Fruit fly (Drosophila melanogaster) whole organism, embryonic: Measurements from ENCODE around the gene eIF4E5.

Source experiments
- CG1024 ChIP-seq: fragments of 200-800 bp; sonication (Bioruptor generic); IDR thresholded peaks from 2 replicates; pipeline ENCODE4 v1.3.6; 2022; ENCODE audit warnings: missing biosample characterization, missing genetic modification characterization
- CG10267 ChIP-seq: fragments of 200-800 bp; sonication (Bioruptor generic); optimal IDR thresholded peaks from 2 replicates; lab custom pipeline; 2018; ENCODE audit warnings: missing biosample characterization, mild to moderate bottlenecking, missing genetic modification characterization, moderate library complexity
- CG12155 ChIP-seq: fragments of 200-800 bp; sonication (Bioruptor generic); optimal IDR thresholded peaks from 3 replicates; lab custom pipeline; 2016; ENCODE audit warnings: missing biosample characterization, missing genetic modification characterization
- CG12219 ChIP-seq: fragments of 200-800 bp; sonication (Bioruptor generic); optimal IDR thresholded peaks from 3 replicates; lab custom pipeline; 2018; ENCODE audit warnings: missing biosample characterization, mild to moderate bottlenecking, missing genetic modification characterization
- CG15073 ChIP-seq: fragments of 200-800 bp; sonication (Bioruptor generic); optimal IDR thresholded peaks from 2 replicates; lab custom pipeline; 2016; ENCODE audit warnings: missing biosample characterization, missing genetic modification characterization
- CG15601 ChIP-seq: fragments of 200-800 bp; sonication (Bioruptor generic); optimal IDR thresholded peaks from 3 replicates; lab custom pipeline; 2019; ENCODE audit warnings: missing biosample characterization, mild to moderate bottlenecking, missing genetic modification characterization, moderate library complexity
- CG1647 ChIP-seq: fragments of 200-800 bp; sonication (Bioruptor generic); optimal IDR thresholded peaks from 3 replicates; lab custom pipeline; 2016; ENCODE audit warnings: missing biosample characterization, missing genetic modification characterization
- CG17359 ChIP-seq: fragments of 200-800 bp; sonication (Bioruptor generic); optimal IDR thresholded peaks from 3 replicates; lab custom pipeline; 2018; ENCODE audit warnings: missing biosample characterization, mild to moderate bottlenecking, missing genetic modification characterization, moderate library complexity
- CG1832 ChIP-seq: fragments of 200-800 bp; sonication (Bioruptor generic); optimal IDR thresholded peaks from 2 replicates; lab custom pipeline; 2017; ENCODE audit warnings: missing biosample characterization, mild to moderate bottlenecking, missing genetic modification characterization, inconsistent platforms
- CG18619 ChIP-seq: fragments of 200-800 bp; sonication (Bioruptor generic); optimal IDR thresholded peaks from 3 replicates; lab custom pipeline; 2017; ENCODE audit warnings: missing biosample characterization, mild to moderate bottlenecking, missing genetic modification characterization
- CG2202 ChIP-seq: fragments of 200-800 bp; sonication (Bioruptor generic); optimal IDR thresholded peaks from 2 replicates; lab custom pipeline; 2018; ENCODE audit warnings: missing biosample characterization, mild to moderate bottlenecking, missing genetic modification characterization
- CG2875 ChIP-seq: fragments of 200-800 bp; sonication (Bioruptor generic); optimal IDR thresholded peaks from 2 replicates; lab custom pipeline; 2017; ENCODE audit warnings: missing biosample characterization, mild to moderate bottlenecking, missing genetic modification characterization, missing genetic modification reagents
- CG3065 ChIP-seq: fragments of 200-800 bp; sonication (Bioruptor generic); optimal IDR thresholded peaks from 2 replicates; lab custom pipeline; 2016; ENCODE audit warnings: missing biosample characterization, missing genetic modification characterization
- CG32772 ChIP-seq: fragments of 200-800 bp; sonication (Bioruptor generic); IDR thresholded peaks from 2 replicates; pipeline ENCODE4 v1.3.6; 2022; ENCODE audit warnings: missing biosample characterization, missing genetic modification characterization
- CG3281 ChIP-seq: fragments of 200-800 bp; sonication (Bioruptor generic); optimal IDR thresholded peaks from 3 replicates; lab custom pipeline; 2017; ENCODE audit warnings: missing biosample characterization, mild to moderate bottlenecking, missing genetic modification characterization
- CG33213 ChIP-seq: fragments of 200-800 bp; sonication (Bioruptor generic); optimal IDR thresholded peaks from 3 replicates; lab custom pipeline; 2016; ENCODE audit warnings: missing biosample characterization, missing genetic modification characterization
- CG4707 ChIP-seq: fragments of 200-800 bp; sonication (Bioruptor generic); optimal IDR thresholded peaks from 2 replicates; lab custom pipeline; 2018; ENCODE audit warnings: missing biosample characterization, mild to moderate bottlenecking, missing genetic modification characterization, moderate library complexity
- CG4730 ChIP-seq: fragments of 200-800 bp; sonication (Bioruptor generic); IDR thresholded peaks from 2 replicates; pipeline ENCODE4 v1.3.6; 2022; ENCODE audit warnings: missing biosample characterization, missing genetic modification characterization
- CG5953 ChIP-seq: fragments of 200-800 bp; sonication (Bioruptor generic); IDR thresholded peaks from 2 replicates; pipeline ENCODE4 v1.3.6; 2022; ENCODE audit warnings: missing biosample characterization, missing genetic modification characterization
- CG7839 ChIP-seq: fragments of 200-800 bp; sonication (Bioruptor generic); optimal IDR thresholded peaks from 3 replicates; lab custom pipeline; 2018; ENCODE audit warnings: missing biosample characterization, mild to moderate bottlenecking, missing genetic modification characterization, moderate library complexity
- CG8281 ChIP-seq: fragments of 200-800 bp; sonication (Bioruptor generic); optimal IDR thresholded peaks from 2 replicates; lab custom pipeline; 2018; ENCODE audit warnings: missing biosample characterization, mild to moderate bottlenecking, missing genetic modification characterization, moderate library complexity
- CG8924 ChIP-seq: fragments of 200-800 bp; optimal IDR thresholded peaks from 3 replicates; lab custom pipeline; 2019; ENCODE audit warnings: missing biosample characterization, mild to moderate bottlenecking, missing genetic modification characterization, moderate library complexity
- CG9609 ChIP-seq: fragments of 200-800 bp; sonication (Bioruptor generic); optimal IDR thresholded peaks from 3 replicates; lab custom pipeline; 2016; ENCODE audit warnings: missing biosample characterization, missing genetic modification characterization
- CG9797 ChIP-seq: fragments of 200-800 bp; sonication (Bioruptor generic); optimal IDR thresholded peaks from 3 replicates; lab custom pipeline; 2018; ENCODE audit warnings: missing biosample characterization, mild to moderate bottlenecking, missing genetic modification characterization
- Chrac-16 ChIP-seq: fragments of 200-800 bp; sonication (Bioruptor generic); optimal IDR thresholded peaks from 3 replicates; lab custom pipeline; 2016; ENCODE audit warnings: missing biosample characterization, missing genetic modification characterization
- Dbx ChIP-seq: fragments of 200-800 bp; sonication (Bioruptor generic); IDR thresholded peaks from 3 replicates; pipeline ENCODE4 v1.3.6; 2022; ENCODE audit warnings: missing biosample characterization, missing genetic modification characterization
- Dll ChIP-seq: fragments of 200-800 bp; sonication (Bioruptor generic); IDR thresholded peaks from 4 replicates; pipeline ENCODE4 v1.3.6; 2022; ENCODE audit warnings: missing biosample characterization, missing genetic modification characterization; ENCODE audit not compliant: partially characterized antibody
- Dp ChIP-seq: fragments of 200-800 bp; sonication (Bioruptor generic); optimal IDR thresholded peaks from 2 replicates; lab custom pipeline; 2018; ENCODE audit warnings: missing biosample characterization, mild to moderate bottlenecking, missing genetic modification characterization, moderate library complexity
- HLH3B ChIP-seq: fragments of 200-800 bp; sonication (Bioruptor generic); IDR thresholded peaks from 2 replicates; pipeline ENCODE4 v1.3.6; 2022; ENCODE audit warnings: missing biosample characterization, missing genetic modification characterization
- HLH4C ChIP-seq: fragments of 200-800 bp; sonication (Bioruptor generic); IDR thresholded peaks from 3 replicates; pipeline ENCODE4 v1.3.6; 2022; ENCODE audit warnings: missing biosample characterization, missing genetic modification characterization; ENCODE audit not compliant: partially characterized antibody
- Lhr ChIP-seq: fragments of 200-800 bp; sonication (Bioruptor generic); optimal IDR thresholded peaks from 3 replicates; lab custom pipeline; 2017; ENCODE audit warnings: mild to moderate bottlenecking, missing biosample characterization, missing genetic modification reagents, missing genetic modification characterization
- Mes4 ChIP-seq: fragments of 200-800 bp; sonication (Bioruptor generic); optimal IDR thresholded peaks from 2 replicates; lab custom pipeline; 2016; ENCODE audit warnings: missing biosample characterization, missing genetic modification characterization
- NC2β ChIP-seq: fragments of 200-800 bp; sonication (Bioruptor generic); optimal IDR thresholded peaks from 2 replicates; lab custom pipeline; 2016; ENCODE audit warnings: missing biosample characterization, missing genetic modification characterization
- Opbp ChIP-seq: fragments of 200-800 bp; sonication (Bioruptor generic); IDR thresholded peaks from 3 replicates; pipeline ENCODE4 v1.3.6; 2022; ENCODE audit warnings: missing biosample characterization, missing genetic modification characterization; ENCODE audit not compliant: partially characterized antibody
- Sox100B ChIP-seq: fragments of 200-800 bp; sonication (Bioruptor generic); optimal IDR thresholded peaks from 3 replicates; lab custom pipeline; 2018; ENCODE audit warnings: missing biosample characterization, mild to moderate bottlenecking, missing genetic modification characterization
- Stat92E ChIP-seq, 3 experiments: fragments of >200 bp in 2 of 3; fragments of 200-800 bp in 1 of 3; sonication (Bioruptor generic) in 1 of 3; optimal IDR thresholded peaks; 2 replicates each; lab custom pipeline; 2017 to 2019; ENCODE audit warnings: missing biosample characterization in 3 of 3, missing genetic modification characterization in 3 of 3, mild to moderate bottlenecking in 1 of 3, moderate library complexity in 1 of 3
- ash1 ChIP-seq: fragments of 200-800 bp; sonication (Bioruptor generic); optimal IDR thresholded peaks from 2 replicates; lab custom pipeline; 2018; ENCODE audit warnings: missing biosample characterization, mild to moderate bottlenecking, missing genetic modification characterization
- dan ChIP-seq: fragments of 200-800 bp; sonication (Bioruptor generic); IDR thresholded peaks from 2 replicates; pipeline ENCODE4 v1.3.6; 2022; ENCODE audit warnings: missing biosample characterization, missing genetic modification characterization
- gt ChIP-seq: fragments of 200-800 bp; sonication (Bioruptor generic); IDR thresholded peaks from 2 replicates; pipeline ENCODE4 v1.3.6; 2022; ENCODE audit warnings: missing biosample characterization, missing genetic modification characterization
- lilli ChIP-seq: fragments of 200-800 bp; sonication (Bioruptor generic); optimal IDR thresholded peaks from 3 replicates; lab custom pipeline; 2016; ENCODE audit warnings: missing biosample characterization, missing genetic modification characterization
- lmd ChIP-seq: fragments of 200-800 bp; sonication (Bioruptor generic); IDR thresholded peaks from 2 replicates; pipeline ENCODE4 v1.3.6; 2022; ENCODE audit warnings: missing biosample characterization, missing genetic modification characterization
- mirr ChIP-seq: fragments of 200-800 bp; sonication (Bioruptor generic); optimal IDR thresholded peaks from 3 replicates; lab custom pipeline; 2018; ENCODE audit warnings: missing biosample characterization, mild to moderate bottlenecking, missing genetic modification characterization
- org-1 ChIP-seq: fragments of 200-800 bp; sonication (Bioruptor generic); optimal IDR thresholded peaks from 2 replicates; lab custom pipeline; 2017; ENCODE audit warnings: missing biosample characterization, missing genetic modification characterization
- scrt ChIP-seq: fragments of 200-800 bp; sonication (Bioruptor generic); optimal IDR thresholded peaks from 2 replicates; lab custom pipeline; 2018; ENCODE audit warnings: missing biosample characterization, mild to moderate bottlenecking, missing genetic modification characterization, moderate library complexity
- sug ChIP-seq: fragments of 200-800 bp; optimal IDR thresholded peaks from 2 replicates; lab custom pipeline; 2019; ENCODE audit warnings: missing biosample characterization, mild to moderate bottlenecking, missing genetic modification characterization, moderate library complexity
- unc-4 ChIP-seq: fragments of 200-800 bp; sonication (Bioruptor generic); IDR thresholded peaks from 2 replicates; pipeline ENCODE4 v1.3.6; 2022; ENCODE audit warnings: missing biosample characterization, missing genetic modification characterization; ENCODE audit not compliant: partially characterized antibody
- usp ChIP-seq: fragments of >200 bp; optimal IDR thresholded peaks from 2 replicates; lab custom pipeline; 2017; ENCODE audit warnings: missing biosample characterization, missing genetic modification characterization
- yki ChIP-seq: fragments of >200 bp; optimal IDR thresholded peaks from 3 replicates; lab custom pipeline; 2018
- zf30C ChIP-seq: fragments of 200-800 bp; sonication (Bioruptor generic); optimal IDR thresholded peaks from 3 replicates; lab custom pipeline; 2018; ENCODE audit warnings: missing biosample characterization, mild to moderate bottlenecking, missing genetic modification characterization

The eIF4E5 gene

dm6 chr3L:7854752-7855454, 39.8 kb upstream of the eIF4E5 start (continued):
- TF ChIP-seq HLH3B (peak; percentile 60; the same call in 1 of the 2 replicates), CG7839 (tag; lab: Kevin White, UChicago) (peak; percentile 36), CG12219 (GFP tag; lab: Kevin White, UChicago) (peak; percentile 85), CG15601 (peak; percentile 59), NC2β (GFP tag; lab: Kevin White, UChicago) (peak; percentile 36), Sox100B (peak; percentile 77), CG4730 (GFP tag; lab: Robert Waterston, UW) (no peak), CG2202 (tag; lab: Kevin White, UChicago) (peak; percentile 52), CG18619 (GFP tag; lab: Kevin White, UChicago) (peak; percentile 43), sug (tag; lab: Kevin White, UChicago) (peak; percentile 50), CG3065 (no peak), yki (lab: Kevin White, UChicago) (peak; percentile 76), CG9797 (GFP tag; lab: Kevin White, UChicago) (peak; percentile 36), Opbp (GFP tag; lab: Robert Waterston, UW) (peak; percentile 28; the same call in 1 of the 3 replicates), org-1 (GFP tag; lab: Kevin White, UChicago) (peak; percentile 70), gt (no peak), CG1647 (GFP tag; lab: Kevin White, UChicago) (no peak), CG10267 (tag; lab: Kevin White, UChicago) (peak; percentile 69), Dll (GFP tag; lab: Robert Waterston, UW) (no peak), usp (no peak), CG1832 (GFP tag; lab: Kevin White, UChicago) (no peak), CG33213 (GFP tag; lab: Kevin White, UChicago) (peak; percentile 34), HLH4C (0 out of 3 replicates have a peak, but pooled peaks have one; percentile 9), ash1 (GFP tag; lab: Kevin White, UChicago) (peak; percentile 74), lmd (GFP tag; lab: Robert Waterston, UW) (no peak), CG9609 (GFP tag; lab: Kevin White, UChicago) (no peak), CG8924 (tag; lab: Kevin White, UChicago) (peak; percentile 33), Dbx (peak; percentile 53; the same call in 1 of the 3 replicates), CG12155 (GFP tag; lab: Kevin White, UChicago) (no peak), CG5953 (peak; percentile 48; the same call in 1 of the 2 replicates), Mes4 (GFP tag; lab: Kevin White, UChicago) (peak; percentile 33), CG15073 (GFP tag; lab: Kevin White, UChicago) (no peak), Stat92E (GFP tag; optimal IDR thresholded peaks at IDR 0.05; lab: Kevin White, UChicago) (peak in 1 of 3 experiments; percentile 5), scrt (GFP tag; lab: Kevin White, UChicago) (peak; percentile 69), Lhr (GFP tag; lab: Kevin White, UChicago) (peak; percentile 8), dan (no peak), lilli (GFP tag; lab: Kevin White, UChicago) (peak; percentile 37), CG8281 (peak; percentile 31), CG3281 (GFP tag; lab: Kevin White, UChicago) (peak; percentile 85), zf30C (GFP tag; lab: Kevin White, UChicago) (peak; percentile 50), CG2875 (GFP tag; lab: Kevin White, UChicago) (peak; percentile 68), Dp (GFP tag; lab: Kevin White, UChicago) (no peak), Chrac-16 (GFP tag; lab: Kevin White, UChicago) (no peak), mirr (GFP tag; lab: Kevin White, UChicago) (peak; percentile 95), unc-4 (GFP tag; lab: Robert Waterston, UW) (no peak), CG17359 (tag; lab: Kevin White, UChicago) (peak; percentile 80), CG1024 (GFP tag; lab: Robert Waterston, UW) (peak; percentile 35; the same call in 1 of the 2 replicates), CG32772 (GFP tag; lab: Robert Waterston, UW) (no peak), CG4707 (GFP tag; lab: Kevin White, UChicago) (peak; percentile 92)
